Fruit fly (Drosophila melanogaster) whole organism, adult: Measurements from ENCODE around the gene CG17224.

Source experiments
- CG11617 ChIP-seq: fragments of 200-800 bp; sonication (Bioruptor generic); optimal IDR thresholded peaks from 2 replicates; lab custom pipeline; 2017; ENCODE audit warnings: mild to moderate bottlenecking, missing biosample characterization, missing genetic modification reagents, missing genetic modification characterization
- CG5204 ChIP-seq: fragments of 200-800 bp; sonication (Bioruptor generic); optimal IDR thresholded peaks from 2 replicates; lab custom pipeline; 2016; ENCODE audit warnings: missing biosample characterization, missing genetic modification characterization
- CG7045 ChIP-seq: fragments of 200-800 bp; sonication (Bioruptor generic); optimal IDR thresholded peaks from 2 replicates; lab custom pipeline; 2017; ENCODE audit warnings: missing biosample characterization, mild to moderate bottlenecking, missing genetic modification characterization
- CG7101 ChIP-seq: fragments of 200-800 bp; sonication (Bioruptor generic); optimal IDR thresholded peaks from 2 replicates; lab custom pipeline; 2018; ENCODE audit warnings: missing biosample characterization, mild to moderate bottlenecking, missing genetic modification characterization, moderate library complexity
- Clk ChIP-seq: fragments of 200-800 bp; sonication (Bioruptor generic); optimal IDR thresholded peaks from 2 replicates; lab custom pipeline; 2017; ENCODE audit warnings: missing biosample characterization, missing genetic modification characterization
- Crg-1 ChIP-seq: fragments of 200-800 bp; sonication (Bioruptor generic); optimal IDR thresholded peaks from 2 replicates; lab custom pipeline; 2016; ENCODE audit warnings: missing biosample characterization, missing genetic modification characterization
- Hr96 ChIP-seq: fragments of 200-800 bp; sonication (Bioruptor generic); optimal IDR thresholded peaks from 2 replicates; lab custom pipeline; 2016; ENCODE audit warnings: missing biosample characterization, missing genetic modification characterization
- cic ChIP-seq: fragments of 200-800 bp; sonication (Bioruptor generic); optimal IDR thresholded peaks from 2 replicates; lab custom pipeline; 2017; ENCODE audit warnings: missing biosample characterization, mild to moderate bottlenecking, missing genetic modification characterization, moderate library complexity
- kay ChIP-seq: fragments of 200-800 bp; sonication (Bioruptor generic); peaks from one replicate; lab custom pipeline; 2016; ENCODE audit warnings: missing biosample characterization, missing genetic modification characterization, borderline replicate concordance
- toe ChIP-seq: fragments of 200-800 bp; sonication (Bioruptor generic); optimal IDR thresholded peaks from 2 replicates; lab custom pipeline; 2016; ENCODE audit warnings: missing biosample characterization, missing genetic modification characterization

DNA sequence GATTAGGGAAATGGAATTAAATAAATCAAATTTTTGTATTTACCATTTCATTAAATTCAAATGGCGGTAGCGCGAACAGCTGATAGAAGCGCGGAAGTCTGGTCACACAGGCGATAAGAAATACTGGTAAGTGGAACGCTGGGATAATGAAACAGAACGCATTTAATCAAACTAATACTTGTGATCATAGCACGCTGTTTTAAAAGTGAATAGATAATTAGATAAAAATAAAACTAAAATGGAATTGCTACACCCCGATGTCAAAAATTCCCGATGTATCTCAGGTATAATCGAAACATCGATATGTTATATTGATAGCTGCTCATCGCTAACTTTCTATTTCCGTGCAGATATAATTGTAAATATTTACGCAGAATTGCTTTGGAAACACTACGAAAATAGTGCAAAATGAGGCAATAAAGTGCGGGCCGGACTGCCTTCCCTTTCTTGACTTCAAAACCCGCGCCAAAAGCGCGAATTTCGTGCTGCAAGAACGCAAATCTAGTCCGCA lies 25.4 kb downstream of the CG17224 start, which contains the start of the genes okr and CG3558:
- TF ChIP-seq CG5204 (GFP tag; lab: Kevin White, UChicago) (no peak), toe (GFP tag; lab: Kevin White, UChicago) (no peak), CG7101 (tag; lab: Kevin White, UChicago) (no peak), Clk (GFP tag; lab: Kevin White, UChicago) (no peak), cic (GFP tag; lab: Kevin White, UChicago) (no peak), CG11617 (GFP tag; lab: Kevin White, UChicago) (no peak), kay (GFP tag; lab: Kevin White, UChicago) (no peak), CG7045 (GFP tag; lab: Kevin White, UChicago) (no peak), Crg-1 (GFP tag; lab: Kevin White, UChicago) (no peak), Hr96 (GFP tag; lab: Kevin White, UChicago) (no peak)
